Worm (Caenorhabditis elegans) whole organism, L4 larva: ENCODE measurements around the gene C02B4.3.

Experiments
- ZK337.2 ChIP-seq: fragments of 200-800 bp; sonication (Bioruptor generic); IDR thresholded peaks from 2 replicates; pipeline ENCODE4 v1.3.6; 2022; ENCODE audit warnings: missing genetic modification reagents, missing genetic modification characterization, missing compliant biosample characterization
- ama-1 ChIP-seq: fragments of 150-350 bp; optimal IDR thresholded peaks from 2 replicates; lab custom pipeline; 2014; ENCODE audit warnings: inconsistent platforms, mixed read lengths
- daf-8 ChIP-seq: fragments of 200-800 bp; sonication (Bioruptor generic); IDR thresholded peaks from 2 replicates; pipeline ENCODE4 v1.3.6; 2022; ENCODE audit warnings: missing genetic modification characterization, missing compliant biosample characterization
- dve-1 ChIP-seq: sonication (generic microtip); optimal IDR thresholded peaks from 2 replicates; lab custom pipeline; 2017; ENCODE audit warnings: antibody characterized with exemption, mild to moderate bottlenecking, missing genetic modification characterization, missing compliant biosample characterization; ENCODE audit not compliant: insufficient read depth
- gei-8 ChIP-seq: fragments of 200-800 bp; sonication (Bioruptor generic); optimal IDR thresholded peaks from 2 replicates; lab custom pipeline; 2018; ENCODE audit warnings: mild to moderate bottlenecking, missing genetic modification characterization, missing compliant biosample characterization
- hlh-11 ChIP-seq: fragments of 200-800 bp; sonication (Bioruptor generic); optimal IDR thresholded peaks from 2 replicates; lab custom pipeline; 2018; ENCODE audit warnings: mild to moderate bottlenecking, missing genetic modification characterization, missing compliant biosample characterization
- lin-38 ChIP-seq: fragments of 200-800 bp; sonication (Bioruptor generic); IDR thresholded peaks from 2 replicates; pipeline ENCODE4 v1.3.6; 2022; ENCODE audit warnings: missing genetic modification reagents, missing genetic modification characterization, missing compliant biosample characterization
- lir-3 ChIP-seq: sonication (generic microtip); optimal IDR thresholded peaks from 2 replicates; lab custom pipeline; 2016; ENCODE audit warnings: mild to moderate bottlenecking, missing genetic modification characterization, missing compliant biosample characterization
- nhr-11 ChIP-seq: fragments of 150-350 bp; optimal IDR thresholded peaks from 2 replicates; lab custom pipeline; 2014; ENCODE audit warnings: missing biosample characterization, missing genetic modification characterization
- nhr-111 ChIP-seq: fragments of 200-800 bp; sonication (Bioruptor generic); optimal IDR thresholded peaks from 2 replicates; lab custom pipeline; 2018; ENCODE audit warnings: mild to moderate bottlenecking, missing genetic modification characterization, missing compliant biosample characterization
- nhr-77 ChIP-seq: fragments of 150-350 bp; optimal IDR thresholded peaks from 2 replicates; lab custom pipeline; 2014; ENCODE audit warnings: missing biosample characterization, missing genetic modification characterization
- pqm-1 ChIP-seq: sonication (generic microtip); optimal IDR thresholded peaks from 2 replicates; lab custom pipeline; 2017; ENCODE audit warnings: missing biosample characterization, missing genetic modification characterization
- snpc-4 ChIP-seq: fragments of 150-350 bp; optimal IDR thresholded peaks from 2 replicates; lab custom pipeline; 2014; ENCODE audit warnings: missing biosample characterization, missing genetic modification characterization
- zfp-3 ChIP-seq: fragments of 200-800 bp; sonication (Bioruptor generic); conservative IDR thresholded peaks from 2 replicates; pipeline ENCODE4 v1.3.6; 2022; ENCODE audit warnings: missing genetic modification reagents, missing genetic modification characterization, missing compliant biosample characterization

DNA sequence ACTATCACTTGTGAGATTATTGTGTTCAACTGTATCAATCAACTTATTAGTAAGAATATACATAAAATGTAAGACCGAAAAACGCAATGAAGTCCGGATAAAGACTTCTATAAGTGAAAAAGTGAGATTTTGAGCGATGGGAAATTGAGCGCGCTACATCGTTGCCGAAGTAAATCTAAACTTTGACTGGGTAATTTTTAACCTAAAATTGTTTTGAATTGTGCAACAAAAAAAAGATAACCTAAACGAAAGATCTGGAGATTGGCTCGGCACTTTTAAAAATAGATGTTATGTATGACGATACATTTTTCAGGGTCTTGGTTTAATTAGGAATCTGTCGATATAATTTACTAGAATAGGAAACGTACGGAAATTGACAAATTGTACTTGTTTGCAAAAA, 3.5 kb upstream of the C02B4.3 start:
- TF ChIP-seq hlh-11 (tag; lab: Kevin White, UChicago): no peak
- no peak for TF ChIP-seq lir-3
- no peak for TF ChIP-seq nhr-111 (GFP tag; lab: Kevin White, UChicago)
- no peak for TF ChIP-seq ZK337.2
- TF ChIP-seq nhr-77 (tag; lab: Kevin White, UChicago): no peak
- TF ChIP-seq zfp-3: no peak
- no peak for TF ChIP-seq gei-8
- TF ChIP-seq lin-38: no peak
- TF ChIP-seq ama-1: no peak
- TF ChIP-seq pqm-1: no peak
- TF ChIP-seq daf-8: no peak
- TF ChIP-seq nhr-11 (tag; lab: Kevin White, UChicago): no peak
- no peak for TF ChIP-seq snpc-4 (tag; lab: Kevin White, UChicago)
- TF ChIP-seq dve-1 (tag; lab: Kevin White, UChicago): no peak
